Worm (Caenorhabditis elegans) whole organism, mixed stage, embryonic: ENCODE data around the gene tsp-1.
A peak's percentile ranks its signal among the peaks of the same experiment; 100 is the strongest.

ENCODE experiments used
- blmp-1 ChIP-seq: fragments of 150-350 bp; optimal IDR thresholded peaks from 2 replicates; lab custom pipeline; 2014; ENCODE audit warnings: missing biosample characterization, missing genetic modification characterization
- ceh-39 ChIP-seq: fragments of 150-350 bp; optimal IDR thresholded peaks from 2 replicates; lab custom pipeline; 2014; ENCODE audit warnings: missing biosample characterization, missing genetic modification characterization
- ceh-43 ChIP-seq: fragments of 200-800 bp; sonication (Bioruptor generic); optimal IDR thresholded peaks from 2 replicates; lab custom pipeline; 2018; ENCODE audit warnings: mild to moderate bottlenecking, missing genetic modification characterization, moderate library complexity, missing compliant biosample characterization
- ceh-83 ChIP-seq: fragments of 200-800 bp; sonication (Bioruptor generic); optimal IDR thresholded peaks from 2 replicates; lab custom pipeline; 2018; ENCODE audit warnings: mild to moderate bottlenecking, missing genetic modification characterization, missing compliant biosample characterization
- ces-1 ChIP-seq: fragments of 150-350 bp; optimal IDR thresholded peaks from 2 replicates; lab custom pipeline; 2014; ENCODE audit warnings: missing biosample characterization, missing genetic modification reagents, missing genetic modification characterization
- drap-1 ChIP-seq: fragments of 200-800 bp; sonication (Bioruptor generic); optimal IDR thresholded peaks from 3 replicates; lab custom pipeline; 2018; ENCODE audit warnings: mild to moderate bottlenecking, missing genetic modification characterization, missing compliant biosample characterization
- elt-1 ChIP-seq: sonication (generic microtip); optimal IDR thresholded peaks from 2 replicates; lab custom pipeline; 2017; ENCODE audit warnings: missing genetic modification characterization, mild to moderate bottlenecking, missing compliant biosample characterization, antibody characterized with exemption, moderate library complexity, borderline replicate concordance; ENCODE audit not compliant: insufficient read depth
- ham-2 ChIP-seq: fragments of 200-800 bp; sonication (Bioruptor generic); optimal IDR thresholded peaks from 2 replicates; lab custom pipeline; 2018; ENCODE audit warnings: mild to moderate bottlenecking, missing genetic modification characterization, missing compliant biosample characterization
- hlh-1 ChIP-seq: fragments of 150-350 bp; optimal IDR thresholded peaks from 2 replicates; lab custom pipeline; 2014; ENCODE audit warnings: missing biosample characterization, missing genetic modification reagents, missing genetic modification characterization
- lin-13 ChIP-seq: fragments of 150-350 bp; optimal IDR thresholded peaks from 2 replicates; lab custom pipeline; 2014; ENCODE audit warnings: missing biosample characterization, missing genetic modification characterization
- lin-32 ChIP-seq: fragments of 200-800 bp; sonication (Bioruptor generic); optimal IDR thresholded peaks from 2 replicates; lab custom pipeline; 2018; ENCODE audit warnings: mild to moderate bottlenecking, missing genetic modification characterization, missing compliant biosample characterization
- lsy-2 ChIP-seq: fragments of 150-350 bp; optimal IDR thresholded peaks from 2 replicates; lab custom pipeline; 2014; ENCODE audit warnings: missing biosample characterization, missing genetic modification characterization
- mab-5 ChIP-seq: fragments of 150-350 bp; optimal IDR thresholded peaks from 2 replicates; lab custom pipeline; 2014; ENCODE audit warnings: missing biosample characterization, missing genetic modification characterization
- mep-1 ChIP-seq: fragments of 150-350 bp; optimal IDR thresholded peaks from 2 replicates; lab custom pipeline; 2017; ENCODE audit warnings: missing biosample characterization, missing genetic modification reagents, missing genetic modification characterization, inconsistent platforms
- mls-2 ChIP-seq: sonication (generic microtip); optimal IDR thresholded peaks from 2 replicates; lab custom pipeline; 2016; ENCODE audit warnings: mild to moderate bottlenecking, missing genetic modification characterization, moderate library complexity, missing compliant biosample characterization
- nhr-12 ChIP-seq: fragments of 150-350 bp; optimal IDR thresholded peaks from 2 replicates; lab custom pipeline; 2014; ENCODE audit warnings: missing biosample characterization, missing genetic modification characterization
- nhr-2 ChIP-seq: fragments of 150-350 bp; optimal IDR thresholded peaks from 2 replicates; lab custom pipeline; 2014; ENCODE audit warnings: missing biosample characterization, missing genetic modification characterization
- nhr-28 ChIP-seq: fragments of 150-350 bp; optimal IDR thresholded peaks from 2 replicates; lab custom pipeline; 2014; ENCODE audit warnings: missing biosample characterization, missing genetic modification characterization
- nhr-76 ChIP-seq: sonication (generic microtip); optimal IDR thresholded peaks from 2 replicates; lab custom pipeline; 2017; ENCODE audit warnings: missing biosample characterization, missing genetic modification characterization
- pha-4 ChIP-seq: fragments of 150-350 bp; optimal IDR thresholded peaks from 2 replicates; lab custom pipeline; 2018; ENCODE audit warnings: missing biosample characterization, missing genetic modification reagents, missing genetic modification characterization
- sem-2 ChIP-seq: fragments of 200-800 bp; sonication (Bioruptor generic); optimal IDR thresholded peaks from 2 replicates; lab custom pipeline; 2018; ENCODE audit warnings: mild to moderate bottlenecking, missing genetic modification characterization, missing compliant biosample characterization
- sptf-1 ChIP-seq: sonication (generic microtip); optimal IDR thresholded peaks from 2 replicates; lab custom pipeline; 2017; ENCODE audit warnings: mild to moderate bottlenecking, missing genetic modification characterization, moderate library complexity, missing compliant biosample characterization
- tbx-8 ChIP-seq: fragments of 200-800 bp; sonication (Bioruptor generic); optimal IDR thresholded peaks from 2 replicates; lab custom pipeline; 2018; ENCODE audit warnings: mild to moderate bottlenecking, missing genetic modification characterization, moderate library complexity, missing compliant biosample characterization
- unc-120 ChIP-seq: sonication (generic microtip); optimal IDR thresholded peaks from 2 replicates; lab custom pipeline; 2017; ENCODE audit warnings: missing genetic modification characterization, missing compliant biosample characterization; ENCODE audit not compliant: poor library complexity, severe bottlenecking
- unc-62 ChIP-seq: fragments of 150-350 bp; optimal IDR thresholded peaks from 2 replicates; lab custom pipeline; 2014; ENCODE audit warnings: missing biosample characterization, missing genetic modification reagents, missing genetic modification characterization
- zip-8 ChIP-seq: fragments of 150-350 bp; optimal IDR thresholded peaks from 2 replicates; lab custom pipeline; 2014; ENCODE audit warnings: missing biosample characterization, missing genetic modification characterization
- ztf-11 ChIP-seq: fragments of 150-350 bp; optimal IDR thresholded peaks from 2 replicates; lab custom pipeline; 2014; ENCODE audit warnings: missing biosample characterization, missing genetic modification characterization

tsp-1 gene

DNA sequence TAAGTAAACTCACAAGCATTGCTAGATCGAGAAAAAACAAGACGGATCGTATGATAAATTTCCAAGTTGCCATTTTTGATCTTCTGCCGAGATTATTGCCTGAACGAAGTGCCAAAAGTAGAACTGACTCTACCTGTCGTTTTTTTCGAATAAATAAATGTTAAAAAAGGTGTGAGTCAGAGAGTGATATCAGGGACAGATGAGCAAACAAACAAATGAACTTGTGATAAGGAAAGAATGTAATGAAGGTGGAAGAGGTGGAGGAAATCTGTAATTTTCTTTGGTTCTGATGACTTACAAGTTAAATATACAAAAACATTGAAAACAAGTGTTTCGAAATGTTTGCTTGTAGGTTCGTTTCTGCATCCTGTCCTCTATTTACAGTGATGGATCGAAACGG, at the start of gene tsp-1:
Gene tsp-1 (minus strand): TSS at position 99 of the 400 bp plus-strand sequence.
- no peak for TF ChIP-seq zip-8 (tag; lab: Kevin White, UChicago)
- TF ChIP-seq ceh-43 (GFP tag; lab: Kevin White, UChicago), result no peak
- TF ChIP-seq pha-4, result no peak
- no peak for TF ChIP-seq mab-5 (tag; lab: Kevin White, UChicago)

DNA sequence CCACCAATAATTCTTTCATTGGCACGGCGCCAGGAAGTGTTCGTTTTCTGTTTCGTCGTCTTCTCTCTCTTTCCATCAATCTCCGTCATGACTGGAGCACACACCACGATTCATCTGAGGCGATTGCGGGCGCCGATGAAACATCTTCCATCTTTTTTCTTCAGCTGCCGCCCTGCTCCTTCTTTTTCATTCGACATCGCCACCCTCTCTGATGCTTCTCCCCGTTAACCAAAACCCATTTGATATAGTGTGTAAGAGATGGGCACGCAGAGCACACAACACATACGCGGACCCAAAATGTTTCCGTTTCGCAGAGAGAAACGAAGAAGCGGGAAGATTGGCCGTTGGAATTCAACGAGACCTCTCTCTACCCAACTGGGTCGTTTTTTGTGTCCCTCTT, 48.3 kb upstream of the tsp-1 start:
- TF ChIP-seq sptf-1 (tag; lab: Kevin White, UChicago), result peak; percentile 27
- TF ChIP-seq lsy-2, result no peak
- peak; percentile 66 for TF ChIP-seq unc-120 (tag; lab: Kevin White, UChicago)

DNA sequence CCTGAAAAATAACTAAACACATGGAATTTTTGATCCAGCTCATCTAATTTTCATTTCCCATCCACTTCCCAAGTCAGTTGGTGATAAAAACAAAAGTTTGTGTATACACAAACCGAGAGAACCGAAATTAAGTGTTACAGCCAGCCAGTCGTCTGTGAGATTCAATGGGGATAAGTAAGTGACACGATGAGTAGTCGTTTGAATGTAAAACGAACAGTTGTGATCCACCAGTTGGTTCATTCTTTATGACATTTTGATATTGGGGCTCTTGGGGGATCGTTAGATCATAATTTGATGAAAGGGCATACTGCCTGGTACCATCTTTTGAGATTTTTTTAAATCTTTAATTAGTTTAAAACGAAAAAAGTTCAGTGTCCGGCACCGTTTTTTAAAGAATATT, 47.6 kb upstream of the tsp-1 start:
- TF ChIP-seq ceh-43 (GFP tag; lab: Kevin White, UChicago) (no peak), hlh-1 (tag; lab: Kevin White, UChicago) (peak; percentile 91), nhr-76 (tag; lab: Kevin White, UChicago) (no peak), ceh-83 (GFP tag; lab: Kevin White, UChicago) (no peak)

DNA sequence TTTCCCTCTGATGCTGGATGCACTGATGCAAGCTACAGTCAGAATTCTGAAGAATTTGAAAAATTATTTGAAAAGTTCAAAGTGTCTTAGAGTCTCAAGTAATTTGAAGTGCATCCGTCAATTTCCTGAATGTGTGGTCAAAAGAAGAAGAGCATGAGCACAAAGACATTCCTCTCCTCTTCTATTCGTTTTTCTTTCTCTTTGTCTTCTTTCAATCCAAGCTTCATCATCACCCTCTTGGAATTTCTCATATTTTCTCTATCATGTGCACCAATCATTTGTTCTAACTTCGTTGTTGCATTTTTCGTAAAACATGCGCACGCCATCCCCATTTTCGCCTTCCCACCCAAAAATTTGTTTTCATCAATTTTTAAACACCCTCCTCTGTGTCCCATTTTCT, 46.8 kb upstream of the tsp-1 start:
- no peak for TF ChIP-seq nhr-76 (tag; lab: Kevin White, UChicago)
- TF ChIP-seq lin-32 (GFP tag; lab: Kevin White, UChicago), result no peak
- TF ChIP-seq unc-120 (tag; lab: Kevin White, UChicago), result no peak
- no peak for TF ChIP-seq ceh-39 (tag; lab: Kevin White, UChicago)
- TF ChIP-seq lin-13, result no peak
- peak; percentile 23 for TF ChIP-seq ces-1 (GFP tag; lab: Kevin White, UChicago)
- TF ChIP-seq sem-2 (GFP tag; lab: Kevin White, UChicago), result no peak
- TF ChIP-seq, all 35 proteins: peak for 1

DNA sequence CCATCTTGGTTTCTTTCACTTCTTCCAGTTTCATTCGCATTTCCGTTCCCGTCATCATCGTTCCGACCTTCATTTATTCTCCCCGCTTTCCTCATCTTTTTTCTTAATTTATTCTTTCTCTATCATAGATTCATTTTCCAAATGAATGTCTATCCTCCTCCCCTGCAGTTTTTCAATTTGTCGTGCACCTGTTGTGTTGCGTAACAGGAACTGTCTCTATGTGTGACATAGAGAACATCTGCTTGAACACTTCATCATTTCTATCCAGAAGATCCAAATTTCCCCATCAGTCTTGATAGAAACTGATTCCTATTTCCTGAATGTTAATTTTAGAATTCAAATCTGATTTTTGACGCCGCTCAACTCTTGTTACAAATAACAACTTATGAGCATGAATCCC, 44.3 kb upstream of the tsp-1 start:
- TF ChIP-seq zip-8 (tag; lab: Kevin White, UChicago), result peak; percentile 35
- no peak for TF ChIP-seq ztf-11 (tag; lab: Kevin White, UChicago)
- peak; percentile 5 for TF ChIP-seq hlh-1 (tag; lab: Kevin White, UChicago)
- peak; percentile 21 for TF ChIP-seq nhr-2 (tag; lab: Kevin White, UChicago)
- TF ChIP-seq, all 35 proteins: peak for 3

DNA sequence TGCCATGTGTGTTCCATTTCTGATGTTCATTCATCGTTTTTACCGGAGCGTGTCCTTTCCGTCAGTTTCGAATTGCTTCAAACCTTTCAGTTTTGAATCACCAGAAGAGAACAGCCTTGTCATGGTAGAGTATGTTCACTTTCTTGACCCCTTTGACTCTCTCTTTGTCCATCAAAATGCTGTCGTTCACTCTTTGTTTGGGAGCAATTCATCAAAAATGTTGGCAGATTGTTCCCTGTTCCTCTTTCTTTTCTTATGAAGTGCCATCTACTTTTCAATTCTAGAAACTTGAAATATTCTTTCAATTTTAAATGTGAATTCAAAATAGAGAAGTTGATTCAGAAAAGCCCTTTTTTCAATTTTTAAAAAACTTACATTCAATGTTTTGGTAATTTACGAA, 42.1 kb upstream of the tsp-1 start:
- TF ChIP-seq ces-1 (GFP tag; lab: Kevin White, UChicago), result no peak
- TF ChIP-seq nhr-2 (tag; lab: Kevin White, UChicago), result peak; percentile 4

DNA sequence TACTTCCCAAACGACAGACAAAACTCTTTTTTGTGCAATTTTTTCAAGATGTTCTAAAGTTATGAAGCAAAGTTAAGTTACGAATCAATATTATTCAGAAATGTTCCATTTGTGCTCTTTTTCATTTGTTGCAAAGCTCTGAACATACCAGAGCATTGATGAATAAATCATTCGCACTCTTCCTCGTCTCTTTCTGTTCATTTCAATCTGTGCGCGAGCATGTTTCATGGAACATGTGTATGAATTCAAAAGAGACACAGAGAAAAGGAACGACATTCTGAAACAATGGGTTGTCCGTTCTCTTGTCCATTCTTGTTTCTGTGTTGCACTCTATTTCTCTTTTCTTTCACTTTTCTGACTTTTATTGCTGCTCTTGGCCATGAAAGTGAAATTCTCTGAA, 41.1 kb upstream of the tsp-1 start:
- TF ChIP-seq nhr-12 (tag; lab: Kevin White, UChicago), result no peak
- TF ChIP-seq blmp-1 (tag; lab: Kevin White, UChicago), result no peak
- TF ChIP-seq unc-62 (GFP tag; lab: Kevin White, UChicago), result no peak
- TF ChIP-seq elt-1, result no peak
- TF ChIP-seq mep-1, result no peak
- TF ChIP-seq drap-1 (GFP tag; lab: Kevin White, UChicago), result no peak
- TF ChIP-seq mls-2 (tag; lab: Kevin White, UChicago), result no peak
- TF ChIP-seq ceh-43 (GFP tag; lab: Kevin White, UChicago), result no peak
- TF ChIP-seq sptf-1 (tag; lab: Kevin White, UChicago), result no peak
- TF ChIP-seq unc-120 (tag; lab: Kevin White, UChicago), result no peak
- no peak for TF ChIP-seq nhr-28 (tag; lab: Kevin White, UChicago)
- no peak for TF ChIP-seq ces-1 (GFP tag; lab: Kevin White, UChicago)
- TF ChIP-seq ham-2, result no peak
- TF ChIP-seq lin-13, result no peak
- no peak for TF ChIP-seq pha-4
- no peak for TF ChIP-seq sem-2 (GFP tag; lab: Kevin White, UChicago)
- no peak for TF ChIP-seq nhr-76 (tag; lab: Kevin White, UChicago)
- no peak for TF ChIP-seq tbx-8 (GFP tag; lab: Kevin White, UChicago)
